Fruit fly (Drosophila melanogaster) whole organism, embryonic: ENCODE data around the gene CG6409.

Experiments
- Adf1 ChIP-seq: fragments of 200-800 bp; sonication (Bioruptor generic); IDR thresholded peaks from 2 replicates; pipeline ENCODE4 v1.3.6; 2022; ENCODE audit warnings: missing biosample characterization, missing genetic modification characterization
- Aef1 ChIP-seq: fragments of 200-800 bp; sonication (Bioruptor generic); IDR thresholded peaks from 3 replicates; pipeline ENCODE4 v1.3.6; 2022; ENCODE audit warnings: missing biosample characterization, missing genetic modification characterization
- Atf6 ChIP-seq: fragments of 200-800 bp; sonication (Bioruptor generic); IDR thresholded peaks from 2 replicates; pipeline ENCODE4 v1.3.6; 2022; ENCODE audit warnings: missing biosample characterization, missing genetic modification characterization
- B-H2 ChIP-seq: fragments of 200-800 bp; sonication (Bioruptor generic); optimal IDR thresholded peaks from 2 replicates; lab custom pipeline; 2018; ENCODE audit warnings: missing biosample characterization, mild to moderate bottlenecking, missing genetic modification characterization
- CG10366 ChIP-seq: fragments of 200-800 bp; sonication (Bioruptor generic); IDR thresholded peaks from 2 replicates; pipeline ENCODE4 v1.3.6; 2022; ENCODE audit warnings: missing biosample characterization, missing genetic modification characterization
- CG10462 ChIP-seq: fragments of 200-800 bp; sonication (Bioruptor generic); optimal IDR thresholded peaks from 2 replicates; lab custom pipeline; 2016; ENCODE audit warnings: missing biosample characterization, missing genetic modification characterization
- CG11398 ChIP-seq: fragments of 200-800 bp; sonication (Bioruptor generic); optimal IDR thresholded peaks from 2 replicates; lab custom pipeline; 2016; ENCODE audit warnings: missing biosample characterization, missing genetic modification characterization
- CG11456 ChIP-seq: fragments of 200-800 bp; sonication (Bioruptor generic); IDR thresholded peaks from 3 replicates; pipeline ENCODE4 v1.3.6; 2022; ENCODE audit warnings: missing biosample characterization, missing genetic modification characterization
- CG12219 ChIP-seq: fragments of 200-800 bp; sonication (Bioruptor generic); optimal IDR thresholded peaks from 3 replicates; lab custom pipeline; 2018; ENCODE audit warnings: missing biosample characterization, mild to moderate bottlenecking, missing genetic modification characterization
- CG12299 ChIP-seq: fragments of 200-800 bp; sonication (Bioruptor generic); optimal IDR thresholded peaks from 2 replicates; lab custom pipeline; 2018; ENCODE audit warnings: missing biosample characterization, mild to moderate bottlenecking, missing genetic modification characterization
- CG1233 ChIP-seq: fragments of 200-800 bp; sonication (Bioruptor generic); optimal IDR thresholded peaks from 4 replicates; lab custom pipeline; 2018; ENCODE audit warnings: missing biosample characterization, mild to moderate bottlenecking, missing genetic modification characterization
- CG13296 ChIP-seq: fragments of 200-800 bp; sonication (Bioruptor generic); optimal IDR thresholded peaks from 3 replicates; lab custom pipeline; 2018; ENCODE audit warnings: missing biosample characterization, mild to moderate bottlenecking, missing genetic modification characterization
- CG15601 ChIP-seq: fragments of 200-800 bp; sonication (Bioruptor generic); optimal IDR thresholded peaks from 3 replicates; lab custom pipeline; 2019; ENCODE audit warnings: missing biosample characterization, mild to moderate bottlenecking, missing genetic modification characterization, moderate library complexity
- CG17359 ChIP-seq: fragments of 200-800 bp; sonication (Bioruptor generic); optimal IDR thresholded peaks from 3 replicates; lab custom pipeline; 2018; ENCODE audit warnings: missing biosample characterization, mild to moderate bottlenecking, missing genetic modification characterization, moderate library complexity
- CG18011 ChIP-seq: fragments of 200-800 bp; sonication (Bioruptor generic); optimal IDR thresholded peaks from 2 replicates; lab custom pipeline; 2017; ENCODE audit warnings: missing biosample characterization, missing genetic modification characterization, mild to moderate bottlenecking, moderate library complexity, missing genotype
- CG2116 ChIP-seq: fragments of 200-800 bp; sonication (Bioruptor generic); optimal IDR thresholded peaks from 3 replicates; lab custom pipeline; 2018; ENCODE audit warnings: missing biosample characterization, mild to moderate bottlenecking, missing genetic modification characterization
- CG2202 ChIP-seq: fragments of 200-800 bp; sonication (Bioruptor generic); optimal IDR thresholded peaks from 2 replicates; lab custom pipeline; 2018; ENCODE audit warnings: missing biosample characterization, mild to moderate bottlenecking, missing genetic modification characterization
- CG3847 ChIP-seq: fragments of 200-800 bp; sonication (Bioruptor generic); IDR thresholded peaks from 2 replicates; pipeline ENCODE4 v1.3.6; 2022; ENCODE audit warnings: missing biosample characterization, missing genetic modification characterization
- CG4282 ChIP-seq: fragments of 200-800 bp; sonication (Bioruptor generic); optimal IDR thresholded peaks from 2 replicates; lab custom pipeline; 2016; ENCODE audit warnings: missing biosample characterization, missing genetic modification characterization
- CG4730 ChIP-seq: fragments of 200-800 bp; sonication (Bioruptor generic); IDR thresholded peaks from 2 replicates; pipeline ENCODE4 v1.3.6; 2022; ENCODE audit warnings: missing biosample characterization, missing genetic modification characterization
- Dip2 ChIP-seq: fragments of 200-800 bp; sonication (Bioruptor generic); IDR thresholded peaks from 2 replicates; pipeline ENCODE4 v1.3.6; 2022; ENCODE audit warnings: missing biosample characterization, missing genetic modification characterization
- Doc3 ChIP-seq: fragments of 200-800 bp; sonication (Bioruptor generic); IDR thresholded peaks from 3 replicates; pipeline ENCODE4 v1.3.6; 2022; ENCODE audit warnings: missing biosample characterization, missing genetic modification characterization; ENCODE audit not compliant: partially characterized antibody
- ERR ChIP-seq: fragments of 200-800 bp; sonication (Bioruptor generic); optimal IDR thresholded peaks from 2 replicates; lab custom pipeline; 2016; ENCODE audit warnings: missing biosample characterization, missing genetic modification characterization
- Ets97D ChIP-seq: fragments of 200-800 bp; sonication (Bioruptor generic); optimal IDR thresholded peaks from 3 replicates; lab custom pipeline; 2016; ENCODE audit warnings: missing biosample characterization, missing genetic modification characterization
- Fer3 ChIP-seq: fragments of 200-800 bp; sonication (Bioruptor generic); optimal IDR thresholded peaks from 2 replicates; lab custom pipeline; 2018; ENCODE audit warnings: missing biosample characterization, mild to moderate bottlenecking, missing genetic modification characterization, moderate library complexity
- Hr78 ChIP-seq, 2 experiments: fragments of 200-800 bp in 1 of 2; fragments of >200 bp in 1 of 2; sonication (Bioruptor generic) in 1 of 2; optimal IDR thresholded peaks; 2 replicates each; lab custom pipeline; 2017 to 2019; ENCODE audit warnings: missing biosample characterization in 2 of 2, missing genetic modification characterization in 2 of 2, mild to moderate bottlenecking in 1 of 2, moderate library complexity in 1 of 2
- Kr ChIP-seq: fragments of 200-800 bp; sonication (Bioruptor generic); optimal IDR thresholded peaks from 2 replicates; lab custom pipeline; 2017; ENCODE audit warnings: missing biosample characterization, mild to moderate bottlenecking, missing genetic modification characterization
- Med ChIP-seq: fragments of 200-800 bp; sonication (Bioruptor generic); peaks from one replicate; lab custom pipeline; 2016; ENCODE audit warnings: missing biosample characterization, missing genetic modification characterization, mild to moderate bottlenecking, inconsistent platforms, moderate library complexity
- NK7.1 ChIP-seq: fragments of 200-800 bp; sonication (Bioruptor generic); optimal IDR thresholded peaks from 3 replicates; lab custom pipeline; 2016; ENCODE audit warnings: missing biosample characterization, missing genetic modification characterization
- Optix ChIP-seq: fragments of 200-800 bp; sonication (Bioruptor generic); IDR thresholded peaks from 3 replicates; pipeline ENCODE4 v1.3.6; 2022; ENCODE audit warnings: missing biosample characterization, missing genetic modification characterization
- Poxn ChIP-seq: fragments of 200-800 bp; sonication (Bioruptor generic); IDR thresholded peaks from 2 replicates; pipeline ENCODE4 v1.3.6; 2022; ENCODE audit warnings: missing biosample characterization, missing genetic modification characterization
- Trl ChIP-seq, 3 experiments: fragments of >200 bp in 2 of 3; fragments of 200-800 bp in 1 of 3; sonication (Bioruptor generic) in 1 of 3; optimal IDR thresholded peaks; 2 replicates in 1 of 3; 3 replicates in 2 of 3; lab custom pipeline; 2016 to 2017; ENCODE audit warnings: missing biosample characterization in 1 of 3, missing genetic modification characterization in 1 of 3
- Xbp1 ChIP-seq: fragments of 200-800 bp; sonication (Bioruptor generic); optimal IDR thresholded peaks from 3 replicates; lab custom pipeline; 2016; ENCODE audit warnings: missing biosample characterization, mild to moderate bottlenecking, missing genetic modification characterization
- amos ChIP-seq: fragments of 200-800 bp; sonication (Bioruptor generic); IDR thresholded peaks from 2 replicates; pipeline ENCODE4 v1.3.6; 2022; ENCODE audit warnings: missing biosample characterization, missing genetic modification characterization; ENCODE audit not compliant: partially characterized antibody
- chinmo ChIP-seq: fragments of 200-800 bp; sonication (Bioruptor generic); IDR thresholded peaks from 4 replicates; pipeline ENCODE4 v1.3.6; 2022; ENCODE audit warnings: missing biosample characterization, missing genetic modification characterization; ENCODE audit not compliant: partially characterized antibody
- corto ChIP-seq: fragments of 200-800 bp; sonication (Bioruptor generic); optimal IDR thresholded peaks from 2 replicates; lab custom pipeline; 2016; ENCODE audit warnings: missing biosample characterization, mild to moderate bottlenecking, missing genetic modification characterization, moderate library complexity
- dati ChIP-seq: fragments of 200-800 bp; sonication (Bioruptor generic); IDR thresholded peaks from 2 replicates; pipeline ENCODE4 v1.3.6; 2022; ENCODE audit warnings: missing biosample characterization, missing genetic modification characterization
- kay ChIP-seq: fragments of 200-800 bp; sonication (Bioruptor generic); optimal IDR thresholded peaks from 2 replicates; lab custom pipeline; 2016; ENCODE audit warnings: missing biosample characterization, missing genetic modification characterization
- knrl ChIP-seq: fragments of 200-800 bp; sonication (Bioruptor generic); IDR thresholded peaks from 3 replicates; pipeline ENCODE4 v1.3.6; 2022; ENCODE audit warnings: missing biosample characterization, missing genetic modification characterization; ENCODE audit not compliant: partially characterized antibody
- lbe ChIP-seq: fragments of 200-800 bp; sonication (Bioruptor generic); optimal IDR thresholded peaks from 2 replicates; lab custom pipeline; 2016; ENCODE audit warnings: missing biosample characterization, mild to moderate bottlenecking, missing genetic modification characterization
- oc ChIP-seq: fragments of 200-800 bp; sonication (Bioruptor generic); optimal IDR thresholded peaks from 2 replicates; lab custom pipeline; 2018; ENCODE audit warnings: missing biosample characterization, mild to moderate bottlenecking, missing genetic modification characterization, moderate library complexity
- odd ChIP-seq: fragments of 200-800 bp; sonication (Bioruptor generic); optimal IDR thresholded peaks from 2 replicates; lab custom pipeline; 2017; ENCODE audit warnings: missing biosample characterization, mild to moderate bottlenecking, missing genetic modification characterization
- phol ChIP-seq: fragments of 200-800 bp; sonication (Bioruptor generic); optimal IDR thresholded peaks from 3 replicates; lab custom pipeline; 2018; ENCODE audit warnings: missing biosample characterization, mild to moderate bottlenecking, missing genetic modification characterization, moderate library complexity
- shn ChIP-seq: fragments of 200-800 bp; sonication (Bioruptor generic); optimal IDR thresholded peaks from 3 replicates; lab custom pipeline; 2016; ENCODE audit warnings: missing biosample characterization, missing genetic modification characterization
- sim ChIP-seq: fragments of 200-800 bp; sonication (Bioruptor generic); IDR thresholded peaks from 2 replicates; pipeline ENCODE4 v1.3.6; 2022; ENCODE audit warnings: missing biosample characterization, missing genetic modification characterization
- slou ChIP-seq: fragments of 200-800 bp; sonication (Bioruptor generic); optimal IDR thresholded peaks from 3 replicates; lab custom pipeline; 2016; ENCODE audit warnings: missing biosample characterization, missing genetic modification characterization
- ssp ChIP-seq: fragments of 200-800 bp; sonication (Bioruptor generic); IDR thresholded peaks from 2 replicates; pipeline ENCODE4 v1.3.6; 2022; ENCODE audit warnings: missing biosample characterization, missing genetic modification characterization
- toy ChIP-seq: fragments of 200-800 bp; sonication (Bioruptor generic); IDR thresholded peaks from 2 replicates; pipeline ENCODE4 v1.3.6; 2022; ENCODE audit warnings: missing biosample characterization, missing genetic modification characterization
- vnd ChIP-seq: fragments of 200-800 bp; sonication (Bioruptor generic); IDR thresholded peaks from 3 replicates; pipeline ENCODE4 v1.3.6; 2022; ENCODE audit warnings: missing biosample characterization, missing genetic modification characterization; ENCODE audit not compliant: partially characterized antibody
- vvl ChIP-seq: fragments of 200-800 bp; sonication (Bioruptor generic); IDR thresholded peaks from 2 replicates; pipeline ENCODE4 v1.3.6; 2022; ENCODE audit warnings: missing biosample characterization, missing genetic modification characterization

The CG6409 gene

dm6 chr3L:10860042-10860643 lies 22.0 kb downstream of the CG6409 start (continued):
- no peak for TF ChIP-seq Kr
- TF ChIP-seq Poxn: no peak
- no peak for TF ChIP-seq slou (GFP tag; lab: Kevin White, UChicago)
- TF ChIP-seq Dip2 (GFP tag; lab: Robert Waterston, UW): no peak
- peak; percentile 8 for TF ChIP-seq shn (GFP tag; lab: Kevin White, UChicago)
- no peak for TF ChIP-seq Ets97D (GFP tag; lab: Kevin White, UChicago)
- TF ChIP-seq corto (GFP tag; lab: Kevin White, UChicago): no peak
- no peak for TF ChIP-seq oc
- TF ChIP-seq CG15601 (tag; lab: Kevin White, UChicago): no peak
- no peak; the same call in 1 of the 2 replicates for TF ChIP-seq amos (GFP tag; lab: Robert Waterston, UW)
- TF ChIP-seq phol (tag; lab: Kevin White, UChicago): no peak
- TF ChIP-seq Aef1 (GFP tag; lab: Robert Waterston, UW): no peak
- no peak for TF ChIP-seq sim (GFP tag; lab: Robert Waterston, UW)
- peak; percentile 9 to 22 for TF ChIP-seq Trl (optimal IDR thresholded peaks at IDR 0.05; lab: Kevin White, UChicago)
- TF ChIP-seq Trl (GFP tag; optimal IDR thresholded peaks at IDR 0.05; lab: Kevin White, UChicago): no peak
- TF ChIP-seq CG12219: no peak
- TF ChIP-seq lbe (GFP tag; lab: Kevin White, UChicago): no peak
- TF ChIP-seq CG11398: no peak
- no peak; the same call in 1 of the 2 replicates for TF ChIP-seq Adf1 (GFP tag; lab: Robert Waterston, UW)
- peak in 1 of 2 experiments; percentile 30 for TF ChIP-seq Hr78 (GFP tag; optimal IDR thresholded peaks at IDR 0.05; lab: Kevin White, UChicago)
- no peak for TF ChIP-seq CG10462 (GFP tag; lab: Kevin White, UChicago)
- TF ChIP-seq CG4730: no peak
- no peak for TF ChIP-seq NK7.1 (GFP tag; lab: Kevin White, UChicago)
- no peak for TF ChIP-seq CG3847
- TF ChIP-seq B-H2: no peak
- no peak for TF ChIP-seq toy (GFP tag; lab: Robert Waterston, UW)
- TF ChIP-seq Xbp1 (GFP tag; lab: Kevin White, UChicago): no peak
- TF ChIP-seq vnd (GFP tag; lab: Robert Waterston, UW): no peak
- no peak for TF ChIP-seq odd (GFP tag; lab: Kevin White, UChicago)
- TF ChIP-seq CG1233 (GFP tag; lab: Kevin White, UChicago): no peak
- no peak for TF ChIP-seq CG2116
- no peak for TF ChIP-seq CG13296 (GFP tag; lab: Kevin White, UChicago)
- TF ChIP-seq dati (GFP tag; lab: Robert Waterston, UW): no peak
- peak; percentile 19 for TF ChIP-seq CG4282 (GFP tag; lab: Kevin White, UChicago)
- TF ChIP-seq CG18011 (GFP tag; lab: Kevin White, UChicago): no peak
- TF ChIP-seq Med: peak; percentile 73
- no peak for TF ChIP-seq Optix
- no peak for TF ChIP-seq CG11456 (GFP tag; lab: Robert Waterston, UW)
- no peak for TF ChIP-seq CG12299 (tag; lab: Kevin White, UChicago)
- TF ChIP-seq vvl: no peak
- TF ChIP-seq knrl (GFP tag; lab: Robert Waterston, UW): no peak
- peak; percentile 70; the same call in 1 of the 4 replicates for TF ChIP-seq chinmo (GFP tag; lab: Robert Waterston, UW)
- no peak for TF ChIP-seq kay (GFP tag; lab: Kevin White, UChicago)
- TF ChIP-seq Atf6 (GFP tag; lab: Robert Waterston, UW): 0 out of 2 replicates have a peak, but pooled peaks have one; percentile 41
- no peak for TF ChIP-seq Fer3 (tag; lab: Kevin White, UChicago)
- TF ChIP-seq ERR (GFP tag; lab: Kevin White, UChicago): peak; percentile 28
- no peak for TF ChIP-seq Doc3 (GFP tag; lab: Robert Waterston, UW)
- no peak for TF ChIP-seq CG10366 (GFP tag; lab: Robert Waterston, UW)
- TF ChIP-seq CG17359 (tag; lab: Kevin White, UChicago): no peak
- no peak for TF ChIP-seq CG2202 (tag; lab: Kevin White, UChicago)
- no peak for TF ChIP-seq ssp (GFP tag; lab: Robert Waterston, UW)
